Worm (Caenorhabditis elegans): Measurements from ENCODE around the gene F17C8.3.

F17C8.3 gene

DNA sequence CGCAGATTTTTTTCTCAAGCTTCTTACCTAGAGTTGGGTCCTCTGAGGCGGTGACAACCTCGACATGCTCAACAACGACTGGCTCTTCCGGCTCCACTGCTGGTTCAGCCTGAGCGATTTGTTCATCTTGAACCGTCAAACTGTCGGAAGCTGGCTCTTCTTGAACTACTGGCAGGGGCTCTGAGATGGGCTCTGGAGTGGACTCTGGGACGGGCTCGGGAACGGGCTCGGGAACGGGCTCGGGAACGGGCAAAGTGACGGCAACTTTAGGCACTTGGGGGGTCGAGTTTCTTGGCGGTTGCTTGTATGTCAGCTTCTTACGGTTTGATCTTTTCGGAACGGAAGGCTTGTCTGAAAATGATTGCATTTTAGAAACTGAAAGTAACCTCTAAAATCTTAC is 31.1 kb downstream of the F17C8.3 start:
- TF ChIP-seq pqm-1 (tag; optimal IDR thresholded peaks at IDR 0.05) (no peak), tbx-2 (tag; optimal IDR thresholded peaks at IDR 0.05) (no peak), ceh-9 (tag; optimal IDR thresholded peaks at IDR 0.05) (no peak), zag-1 (tag; optimal IDR thresholded peaks at IDR 0.05) (no peak), egl-27 (tag; optimal IDR thresholded peaks at IDR 0.05) (no peak), nhr-77 (tag; optimal IDR thresholded peaks at IDR 0.05) (no peak), jun-1 (tag; optimal IDR thresholded peaks at IDR 0.05) (no peak), skn-1 (tag; optimal IDR thresholded peaks at IDR 0.05) (no peak), lsy-12 (tag; optimal IDR thresholded peaks at IDR 0.05) (no peak), ceh-28 (tag; optimal IDR thresholded peaks at IDR 0.05) (no peak), ztf-4 (tag; optimal IDR thresholded peaks at IDR 0.05) (no peak)

DNA sequence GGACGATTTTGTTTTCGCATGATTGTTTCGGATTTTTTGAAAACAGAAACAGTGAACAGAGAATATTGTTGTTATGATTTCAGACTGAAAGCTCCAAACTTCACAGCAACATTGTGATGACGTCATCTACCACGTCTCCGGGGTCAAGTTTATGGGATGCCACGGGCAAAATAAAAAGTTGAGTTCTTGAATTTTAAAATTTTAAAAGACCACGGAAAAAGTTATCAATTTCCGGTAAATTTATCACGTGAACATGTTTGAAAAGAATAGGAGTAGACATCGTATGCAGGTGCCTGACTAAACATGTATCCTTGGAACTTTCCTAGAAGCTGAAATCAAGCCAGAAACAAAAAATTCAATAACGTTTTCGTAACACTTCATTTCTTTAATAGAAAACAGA is 31.8 kb downstream of the F17C8.3 start, which contains the start of gene B0393.4:
TSS of gene B0393.4 (minus strand) at position 101 of the 400 bp plus-strand sequence.
- TF ChIP-seq lin-15B (tag; optimal IDR thresholded peaks at IDR 0.05) (no peak), elt-3 (tag; optimal IDR thresholded peaks at IDR 0.05) (no peak), mml-1 (tag; optimal IDR thresholded peaks at IDR 0.05) (no peak), elt-2 (tag; optimal IDR thresholded peaks at IDR 0.05) (no peak), ceh-82 (tag; optimal IDR thresholded peaks at IDR 0.05) (no peak), jun-1 (tag; optimal IDR thresholded peaks at IDR 0.05) (no peak), fkh-10 (GFP tag; optimal IDR thresholded peaks at IDR 0.05) (no peak), pha-4 (tag; optimal IDR thresholded peaks at IDR 0.05) (no peak), nhr-76 (tag; optimal IDR thresholded peaks at IDR 0.05) (no peak), nhr-43 (tag; optimal IDR thresholded peaks at IDR 0.05; ENCODE audit: poor library complexity, severe bottlenecking) (no peak), nhr-12 (tag; optimal IDR thresholded peaks at IDR 0.05) (no peak), daf-12 (tag; optimal IDR thresholded peaks at IDR 0.05) (no peak)

DNA sequence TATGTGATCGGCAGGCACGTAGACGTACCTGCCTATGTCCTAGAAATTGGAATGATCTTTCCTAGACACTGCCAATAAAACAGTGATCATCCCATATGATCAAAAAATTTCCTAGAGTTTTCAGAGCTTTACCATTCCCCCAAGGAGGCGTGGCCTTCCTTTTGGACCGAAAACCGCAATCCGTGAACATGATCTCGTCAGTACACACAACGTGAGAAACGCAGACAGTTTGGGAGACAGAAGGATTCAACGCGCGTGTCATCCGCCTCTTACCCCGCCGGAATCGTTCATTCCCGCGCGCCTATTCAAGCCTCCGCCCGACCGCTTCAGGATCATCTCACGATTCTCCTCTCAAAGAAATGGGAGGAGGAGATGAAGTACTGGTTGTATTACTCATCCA is 33.7 kb downstream of the F17C8.3 start, which contains the start of gene B0393.5:
TSS of gene B0393.5 (plus strand) at position 301 of the 400 bp plus-strand sequence.
- TF ChIP-seq nhr-11 (tag; optimal IDR thresholded peaks at IDR 0.05) (no peak), fkh-10 (GFP tag; optimal IDR thresholded peaks at IDR 0.05) (no peak), unc-62 (GFP tag; optimal IDR thresholded peaks at IDR 0.05) (no peak)

DNA sequence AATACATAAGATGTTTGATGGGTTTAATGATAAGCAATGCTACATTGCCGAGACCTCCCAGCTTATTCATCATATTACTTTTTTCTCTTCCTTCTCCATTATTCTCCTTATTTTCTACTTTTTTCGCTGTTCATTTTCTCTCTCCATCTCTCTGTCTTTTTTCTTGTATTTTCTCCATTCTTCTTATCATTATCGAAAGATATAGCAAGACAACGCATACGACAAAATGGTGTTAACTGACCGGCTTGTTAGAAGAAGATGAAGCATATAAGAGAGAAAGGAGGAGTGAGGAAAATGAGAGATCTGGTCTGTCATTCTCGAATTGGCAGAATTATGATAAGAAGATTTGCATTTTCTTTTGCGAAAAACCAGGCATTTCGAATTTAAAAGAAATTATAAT is 35.1 kb downstream of the F17C8.3 start:
- TF ChIP-seq egl-5 (tag; optimal IDR thresholded peaks at IDR 0.05) (no peak), nhr-11 (tag; optimal IDR thresholded peaks at IDR 0.05) (no peak), egl-27 (tag; optimal IDR thresholded peaks at IDR 0.05) (no peak), ztf-4 (tag; optimal IDR thresholded peaks at IDR 0.05) (no peak), ztf-11 (tag; optimal IDR thresholded peaks at IDR 0.05) (no peak), ceh-9 (tag; optimal IDR thresholded peaks at IDR 0.05) (no peak), nhr-77 (tag; optimal IDR thresholded peaks at IDR 0.05) (no peak), R02D3.7 (tag; optimal IDR thresholded peaks at IDR 0.05) (no peak), fkh-2 (tag; optimal IDR thresholded peaks at IDR 0.05) (no peak), daf-12 (tag; optimal IDR thresholded peaks at IDR 0.05) (no peak), nhr-67 (tag; optimal IDR thresholded peaks at IDR 0.05) (no peak), mml-1 (tag; optimal IDR thresholded peaks at IDR 0.05) (no peak), nhr-23 (tag; optimal IDR thresholded peaks at IDR 0.05) (no peak), sea-2 (GFP tag; optimal IDR thresholded peaks at IDR 0.05) (no peak)

DNA sequence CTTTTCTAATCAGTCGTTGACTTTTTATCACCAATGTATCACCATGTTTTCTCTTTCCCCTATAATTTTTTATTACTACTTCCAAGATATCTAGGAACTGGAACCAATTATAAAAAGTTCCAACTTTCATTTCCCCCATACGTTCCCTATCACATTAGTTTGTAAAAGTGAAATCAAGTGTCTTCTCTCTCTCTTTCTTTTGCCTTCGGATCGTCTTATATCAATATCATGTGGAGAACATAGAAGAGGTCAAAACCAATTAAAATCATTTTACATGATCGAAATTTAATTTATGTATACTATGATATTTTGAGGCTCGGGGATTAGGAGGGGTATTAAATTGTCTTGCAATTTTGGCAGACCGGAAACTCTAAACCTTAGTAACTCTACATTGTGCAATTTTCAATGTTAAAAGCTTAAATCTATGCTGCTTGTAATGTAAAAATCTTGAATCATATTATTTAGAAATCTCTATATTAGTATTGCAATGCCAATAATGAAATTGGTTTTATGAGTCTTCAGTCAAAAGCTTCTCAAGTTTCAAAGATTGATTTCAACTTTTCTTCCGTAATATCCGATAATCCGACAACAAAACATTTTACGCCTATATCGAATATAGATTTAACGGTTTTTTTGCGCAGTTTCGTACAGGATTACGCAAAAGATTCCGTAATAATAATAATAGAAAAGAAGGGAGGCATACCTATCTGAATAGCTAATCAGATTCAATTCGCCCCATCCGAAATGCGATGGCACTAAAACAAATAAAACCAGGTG is 36.3 kb downstream of the F17C8.3 start:
- TF ChIP-seq nhr-67 (tag; optimal IDR thresholded peaks at IDR 0.05) (no peak), unc-62 (GFP tag; optimal IDR thresholded peaks at IDR 0.05) (no peak), nhr-23 (tag; optimal IDR thresholded peaks at IDR 0.05) (no peak), ZK546.5 (tag; optimal IDR thresholded peaks at IDR 0.05) (no peak), nhr-12 (tag; optimal IDR thresholded peaks at IDR 0.05) (no peak), fos-1 (tag; optimal IDR thresholded peaks at IDR 0.05) (no peak)

Data from whole organism, L3 larva.